Worm (Caenorhabditis elegans): Measurements from ENCODE around the gene nhr-193.

- TF ChIP-seq aly-2 (tag; optimal IDR thresholded peaks at IDR 0.05): no peak
- TF ChIP-seq R02D3.7 (tag; optimal IDR thresholded peaks at IDR 0.05): no peak
- TF ChIP-seq skn-1 (tag; optimal IDR thresholded peaks at IDR 0.05): no peak
- no peak for TF ChIP-seq unc-130 (GFP tag; optimal IDR thresholded peaks at IDR 0.05)
- TF ChIP-seq zag-1 (tag; optimal IDR thresholded peaks at IDR 0.05): no peak
- TF ChIP-seq lsy-2 (tag; optimal IDR thresholded peaks at IDR 0.05): no peak
- no peak for TF ChIP-seq nhr-25 (tag; optimal IDR thresholded peaks at IDR 0.05; ENCODE audit: borderline replicate concordance, insufficient read depth)
- TF ChIP-seq zfp-3 (GFP tag; conservative IDR thresholded peaks at IDR 0.05): no peak
- TF ChIP-seq pha-4 (GFP tag; IDR thresholded peaks at IDR 0.05): no peak
- TF ChIP-seq pha-4 (tag; optimal IDR thresholded peaks at IDR 0.05): no peak
These were observed 46.2 kb downstream of the nhr-193 start, which contains the start of gene sri-65 for ce11 chrV:16388268-16388667.

Measured in whole organism, L4 larva.